Worm (Caenorhabditis elegans) whole organism, L1 larva: ENCODE measurements around the gene D2096.13.

Experiments used
- ama-1 ChIP-seq: fragments of 150-350 bp; optimal IDR thresholded peaks from 2 replicates; lab custom pipeline; 2014
- blmp-1 ChIP-seq: fragments of 150-350 bp; optimal IDR thresholded peaks from 2 replicates; lab custom pipeline; 2014; ENCODE audit warnings: missing biosample characterization, missing genetic modification characterization
- ces-1 ChIP-seq: fragments of 150-350 bp; optimal IDR thresholded peaks from 2 replicates; lab custom pipeline; 2014; ENCODE audit warnings: missing biosample characterization, missing genetic modification reagents, missing genetic modification characterization
- lin-13 ChIP-seq: fragments of 150-350 bp; optimal IDR thresholded peaks from 2 replicates; lab custom pipeline; 2014; ENCODE audit warnings: missing biosample characterization, missing genetic modification reagents, missing genetic modification characterization
- lin-35 ChIP-seq, 2 experiments: fragments of 150-350 bp; optimal IDR thresholded peaks; 2 replicates each; lab custom pipeline; 2014; ENCODE audit warnings: missing biosample characterization in 2 of 2, missing genetic modification characterization in 2 of 2, missing genetic modification reagents in 2 of 2
- lsy-2 ChIP-seq, 2 experiments: fragments of 150-350 bp; optimal IDR thresholded peaks; 2 replicates each; lab custom pipeline; 2014; ENCODE audit warnings: missing biosample characterization in 2 of 2, missing genetic modification characterization in 2 of 2
- vab-15 ChIP-seq: sonication (generic microtip); optimal IDR thresholded peaks from 2 replicates; lab custom pipeline; 2017; ENCODE audit warnings: missing genotype, mild to moderate bottlenecking, missing genetic modification characterization, missing compliant biosample characterization
- ztf-4 ChIP-seq: fragments of 150-350 bp; optimal IDR thresholded peaks from 2 replicates; lab custom pipeline; 2014; ENCODE audit warnings: missing biosample characterization, missing genetic modification characterization

ce11 chrIV:8312105-8312504 lies 46.3 kb downstream of the D2096.13 start:
- TF ChIP-seq vab-15 (tag; lab: Kevin White, UChicago), result no peak
- no peak for TF ChIP-seq ces-1
- no peak for TF ChIP-seq lsy-2 (tag; optimal IDR thresholded peaks at IDR 0.05; lab: Kevin White, UChicago)
- no peak for TF ChIP-seq lin-35 (GFP tag; optimal IDR thresholded peaks at IDR 0.05; lab: Kevin White, UChicago)
- no peak for TF ChIP-seq lin-13
- TF ChIP-seq ztf-4 (tag; lab: Kevin White, UChicago), result no peak
- TF ChIP-seq ama-1 (lab: Kevin White, UChicago), result no peak
- no peak for TF ChIP-seq blmp-1 (tag; lab: Kevin White, UChicago)
